Fruit fly (Drosophila melanogaster): ENCODE results near the gene CG42780.
A peak's percentile ranks its signal among the peaks of the same experiment; 100 is the strongest.

CG42780 gene

DNA sequence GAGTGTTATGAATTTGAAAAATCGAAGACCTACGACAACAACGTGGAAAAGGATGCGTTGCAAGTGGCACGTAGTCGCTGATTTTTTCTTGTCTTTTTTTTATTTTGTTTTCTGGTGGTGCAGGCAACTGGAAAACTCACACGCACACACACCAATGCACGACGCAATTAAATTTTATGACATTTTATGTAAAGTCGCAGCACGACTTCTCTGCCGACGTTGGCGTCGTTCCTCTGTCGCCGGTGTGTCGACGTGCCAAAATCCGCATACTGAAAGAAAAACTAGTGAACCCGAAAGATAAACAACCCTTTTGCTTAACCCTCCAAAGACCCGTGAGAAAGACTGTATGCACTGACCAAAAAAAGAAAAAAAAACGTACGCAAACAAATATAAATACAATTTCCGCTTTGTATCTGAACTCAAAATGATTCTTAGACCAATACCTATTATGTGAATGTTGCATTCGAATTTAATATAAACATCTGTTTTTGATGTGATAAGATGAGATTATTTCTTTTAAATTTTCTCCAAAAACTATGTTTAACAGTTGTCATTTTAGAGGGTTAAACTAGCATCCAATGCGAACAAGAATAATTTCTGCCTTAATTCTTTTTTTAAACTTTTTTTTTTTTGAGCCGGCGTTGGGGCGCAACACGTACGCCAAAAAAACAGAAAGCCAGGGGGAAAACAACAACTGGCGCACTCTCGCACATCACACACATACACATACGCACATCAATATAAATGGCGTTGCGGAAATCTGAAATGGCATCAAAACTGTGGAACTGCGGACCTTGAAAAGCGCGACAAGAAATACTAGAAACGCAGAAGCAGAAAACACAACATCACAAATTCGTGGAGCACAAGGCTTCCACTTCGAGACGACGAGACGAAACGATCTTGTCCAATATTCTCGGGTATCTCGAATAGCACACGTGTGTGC, 2.1 kb upstream of the CG42780 start (continued):
- TF ChIP-seq Vsx1 (GFP tag; optimal IDR thresholded peaks at IDR 0.05) (no peak), Mes4 (GFP tag; optimal IDR thresholded peaks at IDR 0.05) (no peak), Dref (GFP tag; IDR thresholded peaks at IDR 0.05) (no peak), CG8089 (GFP tag; optimal IDR thresholded peaks at IDR 0.05) (no peak), shn (GFP tag; optimal IDR thresholded peaks at IDR 0.05) (peak; percentile 26), Scr (GFP tag; IDR thresholded peaks at IDR 0.05; ENCODE audit: partially characterized antibody) (no peak), CG30403 (GFP tag; optimal IDR thresholded peaks at IDR 0.05) (peak; percentile 58), zfh2 (GFP tag; optimal IDR thresholded peaks at IDR 0.05) (peak; percentile 70), CG6813 (GFP tag; optimal IDR thresholded peaks at IDR 0.05) (peak; percentile 36), CG13296 (GFP tag; optimal IDR thresholded peaks at IDR 0.05) (no peak), CG6254 (GFP tag; optimal IDR thresholded peaks at IDR 0.05) (no peak), Sry-β (GFP tag; optimal IDR thresholded peaks at IDR 0.05) (no peak), CG10431 (GFP tag; optimal IDR thresholded peaks at IDR 0.05) (no peak), slp2 (GFP tag; optimal IDR thresholded peaks at IDR 0.05) (peak; percentile 24), bigmax (GFP tag; optimal IDR thresholded peaks at IDR 0.05) (no peak), jumu (GFP tag; optimal IDR thresholded peaks at IDR 0.05) (no peak), CG32532 (GFP tag; IDR thresholded peaks at IDR 0.05) (peak; percentile 57), cad (GFP tag; optimal IDR thresholded peaks at IDR 0.05) (peak; percentile 74), gcm2 (GFP tag; optimal IDR thresholded peaks at IDR 0.05) (no peak), CG10565 (GFP tag; optimal IDR thresholded peaks at IDR 0.05) (no peak), Xrp1 (GFP tag; IDR thresholded peaks at IDR 0.05) (peak; percentile 23; the same call in 1 of the 2 replicates), CG3995 (GFP tag; optimal IDR thresholded peaks at IDR 0.05) (no peak), Bdp1 (GFP tag; optimal IDR thresholded peaks at IDR 0.05) (no peak), CG34376 (GFP tag; optimal IDR thresholded peaks at IDR 0.05) (no peak), ase (GFP tag; IDR thresholded peaks at IDR 0.05) (no peak), CG16779 (GFP tag; IDR thresholded peaks at IDR 0.05) (no peak), CG12744 (GFP tag; optimal IDR thresholded peaks at IDR 0.05) (no peak), bcd (GFP tag; optimal IDR thresholded peaks at IDR 0.05) (peak; percentile 37), gt (GFP tag; IDR thresholded peaks at IDR 0.05) (no peak), Antp (GFP tag; optimal IDR thresholded peaks at IDR 0.05) (no peak), CG11247 (GFP tag; IDR thresholded peaks at IDR 0.05) (no peak), CG14441 (GFP tag; IDR thresholded peaks at IDR 0.05) (peak; percentile 38; the same call in 1 of the 2 replicates), CG1603 (tag; optimal IDR thresholded peaks at IDR 0.05) (no peak), pnt (GFP tag; optimal IDR thresholded peaks at IDR 0.05) (peak; percentile 5), gem (tag; optimal IDR thresholded peaks at IDR 0.05) (peak; percentile 52), Nf-YA (GFP tag; IDR thresholded peaks at IDR 0.05) (no peak), CG13775 (GFP tag; optimal IDR thresholded peaks at IDR 0.05) (peak; percentile 32), eve (GFP tag; optimal IDR thresholded peaks at IDR 0.05) (no peak), CG9437 (GFP tag; optimal IDR thresholded peaks at IDR 0.05) (no peak), YL-1 (GFP tag; optimal IDR thresholded peaks at IDR 0.05) (no peak), CG4404 (GFP tag; IDR thresholded peaks at IDR 0.05) (no peak), crp (GFP tag; optimal IDR thresholded peaks at IDR 0.05) (no peak), CG14667 (GFP tag; IDR thresholded peaks at IDR 0.05) (no peak), tll (GFP tag; optimal IDR thresholded peaks at IDR 0.05) (no peak), amos (GFP tag; IDR thresholded peaks at IDR 0.05; ENCODE audit: partially characterized antibody) (no peak; the same call in 1 of the 2 replicates), fru (optimal IDR thresholded peaks at IDR 0.05) (no peak), Hey (tag; optimal IDR thresholded peaks at IDR 0.05) (no peak), D19B (GFP tag; optimal IDR thresholded peaks at IDR 0.05) (peak; percentile 28), MBD-R2 (GFP tag; IDR thresholded peaks at IDR 0.05) (no peak)
